Worm (Caenorhabditis elegans) whole organism, midembryonic: ENCODE data around the gene T02G5.3.

Experiments used
- T22C8.4 ChIP-seq: fragments of 200-800 bp; sonication (Bioruptor generic); IDR thresholded peaks from 2 replicates; pipeline ENCODE4 v1.3.6; 2022; ENCODE audit warnings: missing genetic modification characterization, missing compliant biosample characterization
- ztf-23 ChIP-seq: fragments of 200-800 bp; sonication (Bioruptor generic); IDR thresholded peaks from 2 replicates; pipeline ENCODE4 v1.3.6; 2022; ENCODE audit warnings: missing genetic modification reagents, missing genetic modification characterization, missing compliant biosample characterization
- ztf-29 ChIP-seq: fragments of 200-800 bp; sonication (Bioruptor generic); IDR thresholded peaks from 2 replicates; pipeline ENCODE4 v1.3.6; 2022; ENCODE audit warnings: missing genetic modification reagents, missing genetic modification characterization, missing compliant biosample characterization

ce11 chrII:7103111-7103510 lies 9.9 kb downstream of the T02G5.3 start:
- TF ChIP-seq ztf-23 (GFP tag; lab: Robert Waterston, UW) (no peak), T22C8.4 (GFP tag; lab: Robert Waterston, UW) (no peak), ztf-29 (no peak)
